Worm (Caenorhabditis elegans): ENCODE measurements around the gene C16D9.3.

C16D9.3 gene

DNA sequence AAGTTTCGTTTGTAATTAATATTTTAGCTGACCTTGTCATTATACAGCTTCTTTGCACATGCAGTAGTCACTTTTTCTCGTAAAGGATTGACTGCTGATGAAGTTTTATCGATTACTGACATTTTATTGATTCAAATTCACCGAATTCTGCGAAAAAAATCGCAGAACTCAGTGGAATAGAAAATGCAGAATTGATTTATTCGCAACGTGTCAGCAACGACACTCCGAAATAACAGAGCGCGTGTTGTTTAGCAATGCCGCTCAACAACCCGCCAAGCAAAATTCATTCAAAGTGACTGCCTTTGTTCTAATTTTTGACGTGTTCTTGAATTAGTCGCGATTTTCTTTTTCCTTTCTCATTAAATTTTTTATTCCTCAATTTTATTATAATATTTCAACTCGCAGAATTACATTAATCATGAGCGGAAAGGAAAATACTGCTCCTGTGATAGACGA, 18.7 kb downstream of the C16D9.3 start, which contains the start of the genes cogc-6 and air-1 (continued):
- TF ChIP-seq ztf-3 (GFP tag; optimal IDR thresholded peaks at IDR 0.05) (no peak), F49E8.2 (tag; optimal IDR thresholded peaks at IDR 0.05; ENCODE audit: insufficient read depth) (no peak), D2030.7 (GFP tag; IDR thresholded peaks at IDR 0.05) (no peak), ztf-25 (GFP tag; IDR thresholded peaks at IDR 0.05) (no peak)

DNA sequence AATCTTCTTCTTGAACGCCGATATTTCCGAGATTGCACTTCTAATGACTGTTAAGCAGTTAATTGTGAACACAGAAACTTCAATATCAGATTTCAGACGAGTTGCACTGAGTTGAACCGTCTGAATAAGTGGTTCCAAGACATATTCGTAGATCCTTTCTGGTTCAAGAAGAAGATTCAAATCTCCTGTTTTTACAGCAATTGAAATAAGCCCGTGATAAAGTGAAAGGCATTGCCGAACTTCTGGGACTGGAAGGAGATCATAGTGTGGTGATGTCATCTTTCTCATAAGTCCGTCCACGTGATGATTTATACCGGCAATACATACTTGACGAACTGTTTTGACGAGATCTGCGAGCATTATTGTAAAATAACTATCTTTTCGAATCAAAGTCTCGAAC, 20.3 kb downstream of the C16D9.3 start:
- no peak for TF ChIP-seq egl-44 (GFP tag; IDR thresholded peaks at IDR 0.05)
- no peak for TF ChIP-seq madf-6 (GFP tag; IDR thresholded peaks at IDR 0.05)
- TF ChIP-seq hlh-26 (GFP tag; conservative IDR thresholded peaks at IDR 0.05) = no peak
- no peak for TF ChIP-seq mxl-1 (tag; optimal IDR thresholded peaks at IDR 0.05)
- TF ChIP-seq him-1 (tag; optimal IDR thresholded peaks at IDR 0.05) = no peak
- no peak for TF ChIP-seq unc-130 (GFP tag; optimal IDR thresholded peaks at IDR 0.05)
- TF ChIP-seq dpl-1 (GFP tag; optimal IDR thresholded peaks at IDR 0.05) = no peak
- TF ChIP-seq F49E8.2 (tag; optimal IDR thresholded peaks at IDR 0.05; ENCODE audit: insufficient read depth) = no peak
- TF ChIP-seq madf-8 (GFP tag; conservative IDR thresholded peaks at IDR 0.05) = no peak
- no peak for TF ChIP-seq T26A5.8 (tag; optimal IDR thresholded peaks at IDR 0.05)
- no peak for TF ChIP-seq snpc-3.4 (tag; optimal IDR thresholded peaks at IDR 0.05)
- TF ChIP-seq F57C9.4 (tag; optimal IDR thresholded peaks at IDR 0.05) = no peak
- TF ChIP-seq hlh-12 (tag; optimal IDR thresholded peaks at IDR 0.05) = no peak
- no peak for TF ChIP-seq B0019.2 (GFP tag; conservative IDR thresholded peaks at IDR 0.05)

DNA sequence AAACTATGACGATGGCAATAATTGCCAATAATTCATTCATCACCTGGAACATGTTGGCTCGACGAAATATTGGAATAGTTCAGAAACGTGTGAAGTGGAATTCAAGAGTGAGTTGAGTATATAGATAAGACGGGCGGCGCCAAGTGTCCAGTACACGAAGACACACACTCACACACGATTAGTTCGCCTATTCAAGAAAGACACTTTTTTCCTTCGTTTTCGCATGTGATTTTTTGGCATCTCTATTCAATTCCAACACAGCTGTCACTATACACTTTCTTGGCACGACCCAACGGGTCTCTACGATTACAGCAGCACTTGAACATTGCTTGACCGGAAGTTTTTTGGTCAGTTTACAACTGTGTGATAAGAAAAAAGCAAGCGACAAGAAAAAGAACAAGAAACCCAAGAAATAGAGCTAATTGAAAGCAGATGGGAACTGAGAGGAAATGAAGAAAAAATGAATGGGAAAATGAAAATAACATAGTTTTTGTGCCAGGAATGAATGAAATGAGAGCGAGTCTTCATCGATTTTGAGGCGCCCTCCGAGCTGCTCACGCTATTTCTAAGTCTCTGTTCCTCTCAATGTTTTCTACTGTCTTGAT, 22.1 kb downstream of the C16D9.3 start, which contains the start of gene K07C11.8:
TSS of gene K07C11.8 (minus strand) at position 224 of the 605 bp plus-strand sequence.
- TF ChIP-seq hmg-1.2 (GFP tag; IDR thresholded peaks at IDR 0.05) (no peak; the same call in 1 of the 2 replicates), attf-3 (GFP tag; conservative IDR thresholded peaks at IDR 0.05) (no peak), nhr-90 (tag; optimal IDR thresholded peaks at IDR 0.05) (no peak), ets-4 (GFP tag; optimal IDR thresholded peaks at IDR 0.05) (peak; percentile 5), cebp-1 (GFP tag; IDR thresholded peaks at IDR 0.05) (no peak), cebp-1 (tag; optimal IDR thresholded peaks at IDR 0.05) (peak; percentile 15), atf-7 (tag; optimal IDR thresholded peaks at IDR 0.05) (peak; percentile 49), dox-1 (GFP tag; IDR thresholded peaks at IDR 0.05) (peak; percentile 35; the same call in 1 of the 2 replicates), die-1 (tag; optimal IDR thresholded peaks at IDR 0.05) (no peak), snpc-4 (GFP tag; optimal IDR thresholded peaks at IDR 0.05) (no peak), snpc-4 (tag; optimal IDR thresholded peaks at IDR 0.05) (peak in 1 of 4 experiments; percentile 20), F55B11.4 (tag; optimal IDR thresholded peaks at IDR 0.05; ENCODE audit: borderline replicate concordance, insufficient read depth) (no peak), let-526 (GFP tag; IDR thresholded peaks at IDR 0.05) (no peak), ceh-27 (GFP tag; optimal IDR thresholded peaks at IDR 0.05) (peak; percentile 35), ceh-58 (GFP tag; IDR thresholded peaks at IDR 0.05) (no peak), let-607 (tag; optimal IDR thresholded peaks at IDR 0.05) (peak; percentile 13 to 74), nhr-80 (tag; optimal IDR thresholded peaks at IDR 0.05) (peak; percentile 92), mes-4 (tag; optimal IDR thresholded peaks at IDR 0.05) (no peak)

DNA sequence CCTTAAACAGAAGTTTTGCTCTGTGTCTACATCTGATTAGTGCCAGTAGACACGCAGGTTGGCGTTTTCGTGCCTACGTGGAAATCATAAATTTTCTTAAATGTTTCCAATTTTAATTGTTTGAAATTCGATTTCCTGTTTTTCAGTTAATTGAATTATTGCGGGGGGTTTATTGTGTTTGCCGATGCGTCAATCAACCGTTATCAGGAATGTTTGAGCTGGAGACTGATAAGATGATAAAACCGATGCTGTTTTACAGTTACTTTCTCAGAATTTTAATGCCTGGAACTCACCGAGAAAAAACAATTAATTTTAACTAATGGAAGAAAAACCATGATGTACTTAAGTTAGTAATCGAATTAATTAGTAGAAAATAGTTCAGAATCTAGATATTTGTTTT, 22.7 kb downstream of the C16D9.3 start:
- TF ChIP-seq nfya-2 (GFP tag; IDR thresholded peaks at IDR 0.05) (no peak), snpc-4 (GFP tag; optimal IDR thresholded peaks at IDR 0.05) (no peak), snpc-4 (tag; optimal IDR thresholded peaks at IDR 0.05) (peak in 1 of 4 experiments; percentile 11)

Measured in whole organism, young adult.